Worm (Caenorhabditis elegans) whole organism, mixed stage, embryonic: Measurements from ENCODE around the gene rps-25.

ENCODE experiments used
- bed-3 ChIP-seq: fragments of 200-800 bp; sonication (Bioruptor generic); optimal IDR thresholded peaks from 3 replicates; lab custom pipeline; 2018; ENCODE audit warnings: mild to moderate bottlenecking, missing genetic modification characterization, moderate library complexity, missing compliant biosample characterization
- ceh-39 ChIP-seq: fragments of 150-350 bp; optimal IDR thresholded peaks from 2 replicates; lab custom pipeline; 2014; ENCODE audit warnings: missing biosample characterization, missing genetic modification characterization
- ces-1 ChIP-seq: fragments of 150-350 bp; optimal IDR thresholded peaks from 2 replicates; lab custom pipeline; 2014; ENCODE audit warnings: missing biosample characterization, missing genetic modification reagents, missing genetic modification characterization
- elt-3 ChIP-seq: fragments of 150-350 bp; optimal IDR thresholded peaks from 2 replicates; lab custom pipeline; 2014; ENCODE audit warnings: missing biosample characterization, missing genetic modification characterization
- lin-13 ChIP-seq: fragments of 150-350 bp; optimal IDR thresholded peaks from 2 replicates; lab custom pipeline; 2014; ENCODE audit warnings: missing biosample characterization, missing genetic modification characterization
- lsy-2 ChIP-seq: fragments of 150-350 bp; optimal IDR thresholded peaks from 2 replicates; lab custom pipeline; 2014; ENCODE audit warnings: missing biosample characterization, missing genetic modification characterization
- mab-5 ChIP-seq: fragments of 150-350 bp; optimal IDR thresholded peaks from 2 replicates; lab custom pipeline; 2014; ENCODE audit warnings: missing biosample characterization, missing genetic modification characterization
- nhr-237 ChIP-seq: fragments of 150-350 bp; optimal IDR thresholded peaks from 2 replicates; lab custom pipeline; 2014; ENCODE audit warnings: missing biosample characterization, missing genetic modification characterization
- unc-39 ChIP-seq: fragments of 150-350 bp; optimal IDR thresholded peaks from 2 replicates; lab custom pipeline; 2014; ENCODE audit warnings: missing biosample characterization, missing genetic modification characterization
- unc-62 ChIP-seq: fragments of 150-350 bp; optimal IDR thresholded peaks from 2 replicates; lab custom pipeline; 2014; ENCODE audit warnings: missing biosample characterization, missing genetic modification reagents, missing genetic modification characterization
- ztf-11 ChIP-seq: fragments of 150-350 bp; optimal IDR thresholded peaks from 2 replicates; lab custom pipeline; 2014; ENCODE audit warnings: missing biosample characterization, missing genetic modification characterization

DNA sequence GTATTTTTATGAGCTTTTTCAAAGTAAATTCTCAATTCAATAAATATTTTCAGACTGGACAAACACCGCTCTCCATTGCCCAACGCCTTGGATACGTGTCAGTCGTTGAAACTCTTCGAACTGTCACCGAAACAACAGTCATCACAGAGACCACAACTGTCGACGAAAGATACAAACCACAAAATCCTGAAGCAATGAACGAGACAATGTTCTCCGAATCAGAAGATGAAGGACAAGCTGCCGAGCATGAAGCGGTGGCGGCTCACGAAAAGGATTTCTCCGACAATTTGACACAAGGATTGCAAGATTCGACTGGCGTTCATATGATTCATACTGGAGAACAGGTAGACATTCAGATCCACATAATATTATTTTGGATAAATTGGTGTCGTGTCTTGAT is 32.4 kb upstream of the rps-25 start:
- TF ChIP-seq ces-1 (no peak), ztf-11 (no peak), unc-39 (no peak), lsy-2 (tag; lab: Kevin White, UChicago) (no peak), unc-62 (GFP tag; lab: Kevin White, UChicago) (no peak), nhr-237 (no peak), lin-13 (tag; lab: Kevin White, UChicago) (no peak), ceh-39 (tag; lab: Kevin White, UChicago) (no peak), bed-3 (GFP tag; lab: Kevin White, UChicago) (no peak), mab-5 (no peak), elt-3 (no peak)
